Worm (Caenorhabditis elegans) whole organism, late embryonic: ENCODE measurements around the gene W06G6.10.

Experiments
- Y22D7AL.16 ChIP-seq: sonication (generic microtip); optimal IDR thresholded peaks from 2 replicates; lab custom pipeline; 2016; ENCODE audit warnings: missing genetic modification characterization, missing compliant biosample characterization
- ceh-24 ChIP-seq: sonication (generic microtip); optimal IDR thresholded peaks from 2 replicates; lab custom pipeline; 2016; ENCODE audit warnings: mild to moderate bottlenecking, missing genetic modification characterization, missing compliant biosample characterization
- fkh-10 ChIP-seq: fragments of 150-350 bp; optimal IDR thresholded peaks from 2 replicates; lab custom pipeline; 2014; ENCODE audit warnings: missing biosample characterization, missing genetic modification reagents, missing genetic modification characterization
- odd-2 ChIP-seq: sonication (generic microtip); optimal IDR thresholded peaks from 2 replicates; lab custom pipeline; 2017; ENCODE audit warnings: antibody characterized with exemption, mild to moderate bottlenecking, missing genetic modification characterization, missing compliant biosample characterization
- pha-4 ChIP-seq: fragments of 150-350 bp; optimal IDR thresholded peaks from 2 replicates; lab custom pipeline; 2018; ENCODE audit warnings: missing biosample characterization, missing genetic modification reagents, missing genetic modification characterization
- pqm-1 ChIP-seq: sonication (generic microtip); optimal IDR thresholded peaks from 2 replicates; lab custom pipeline; 2016; ENCODE audit warnings: missing genetic modification characterization, missing compliant biosample characterization
- tbx-2 ChIP-seq: sonication (generic microtip); optimal IDR thresholded peaks from 2 replicates; lab custom pipeline; 2016; ENCODE audit warnings: missing genetic modification characterization, missing compliant biosample characterization

DNA sequence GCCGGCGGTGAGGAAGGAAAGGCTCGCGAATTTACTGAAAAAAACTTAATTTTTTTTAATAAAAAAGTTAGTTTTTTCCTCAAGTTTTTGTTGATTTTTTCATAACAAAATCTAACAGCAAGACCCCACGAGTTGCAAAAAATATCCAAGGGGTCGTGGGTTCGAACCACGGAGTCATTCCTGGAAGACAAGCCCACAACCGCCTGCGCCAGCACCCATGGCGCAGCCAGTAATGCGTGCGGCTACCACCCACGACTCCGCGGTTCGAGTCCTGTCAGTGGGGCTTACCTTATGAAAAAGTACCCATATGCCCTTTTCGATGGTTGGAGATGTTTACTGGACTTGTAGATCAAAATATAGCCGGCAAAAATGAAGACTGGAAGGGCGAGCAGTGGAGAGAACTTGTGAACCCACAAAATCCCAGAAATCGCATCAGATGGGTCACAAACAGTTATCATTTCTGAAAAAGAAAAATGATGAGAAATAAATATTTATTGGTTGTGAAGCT lies 24.2 kb downstream of the W06G6.10 start, which contains the start of gene Y70C5A.2:
- no peak for TF ChIP-seq ceh-24 (tag; lab: Kevin White, UChicago)
- no peak for TF ChIP-seq odd-2 (tag; lab: Kevin White, UChicago)
- TF ChIP-seq Y22D7AL.16 (tag; lab: Kevin White, UChicago), result no peak
- TF ChIP-seq pqm-1 (tag; lab: Kevin White, UChicago), result no peak
- TF ChIP-seq fkh-10 (GFP tag; lab: Kevin White, UChicago), result no peak
- no peak for TF ChIP-seq pha-4 (tag; lab: Kevin White, UChicago)
- TF ChIP-seq tbx-2 (tag; lab: Kevin White, UChicago), result no peak
